Worm (Caenorhabditis elegans) whole organism, young adult: ENCODE data around the gene C35A5.5.

Experiments used
- D2030.7 ChIP-seq: fragments of 200-800 bp; sonication (Bioruptor generic); IDR thresholded peaks from 2 replicates; pipeline ENCODE4 v1.3.6; 2022; ENCODE audit warnings: missing genetic modification reagents, missing genetic modification characterization, missing compliant biosample characterization
- ZK185.1 ChIP-seq: sonication (generic microtip); optimal IDR thresholded peaks from 2 replicates; lab custom pipeline; 2016; ENCODE audit warnings: mild to moderate bottlenecking, missing genetic modification characterization, missing compliant biosample characterization; ENCODE audit not compliant: poor library complexity, severe bottlenecking
- ama-1 ChIP-seq, 3 experiments: fragments of 150-350 bp in 1 of 3; sonication (generic microtip) in 2 of 3; optimal IDR thresholded peaks; 2 replicates each; lab custom pipeline; 2014 to 2018; ENCODE audit warnings: missing biosample characterization in 2 of 3, missing genetic modification characterization in 2 of 3, missing genetic modification reagents in 2 of 3
- attf-3 ChIP-seq: fragments of 200-800 bp; sonication (Bioruptor generic); conservative IDR thresholded peaks from 2 replicates; pipeline ENCODE4 v1.3.6; 2022; ENCODE audit warnings: missing genetic modification reagents, missing genetic modification characterization, missing compliant biosample characterization
- ceh-27 ChIP-seq: fragments of 200-800 bp; sonication (Bioruptor generic); optimal IDR thresholded peaks from 2 replicates; lab custom pipeline; 2018; ENCODE audit warnings: mild to moderate bottlenecking, missing genetic modification characterization, moderate library complexity, missing compliant biosample characterization
- nfya-1 ChIP-seq: sonication (generic microtip); optimal IDR thresholded peaks from 2 replicates; lab custom pipeline; 2017; ENCODE audit warnings: antibody characterized with exemption, missing compliant biosample characterization, missing genetic modification characterization, borderline replicate concordance; ENCODE audit not compliant: insufficient read depth
- nfya-2 ChIP-seq: fragments of 200-800 bp; sonication (Bioruptor generic); IDR thresholded peaks from 2 replicates; pipeline ENCODE4 v1.3.6; 2022; ENCODE audit warnings: missing genetic modification reagents, missing genetic modification characterization, missing compliant biosample characterization
- nhr-80 ChIP-seq: sonication (generic microtip); optimal IDR thresholded peaks from 2 replicates; lab custom pipeline; 2016; ENCODE audit warnings: missing genetic modification characterization, missing compliant biosample characterization
- repo-1 ChIP-seq: sonication (generic microtip); optimal IDR thresholded peaks from 2 replicates; lab custom pipeline; 2017; ENCODE audit warnings: mild to moderate bottlenecking, missing genetic modification characterization, missing compliant biosample characterization
- snpc-1.3 ChIP-seq: sonication (generic microtip); optimal IDR thresholded peaks from 2 replicates; lab custom pipeline; 2017; ENCODE audit warnings: missing genetic modification characterization, mild to moderate bottlenecking, missing compliant biosample characterization, antibody characterized with exemption, moderate library complexity, missing genotype, missing genetic modification reagents; ENCODE audit not compliant: insufficient read depth

- TF ChIP-seq repo-1, result no peak
- TF ChIP-seq ama-1 (optimal IDR thresholded peaks at IDR 0.05; lab: Kevin White, UChicago), result no peak
- TF ChIP-seq ama-1 (GFP tag; optimal IDR thresholded peaks at IDR 0.05; lab: Kevin White, UChicago), result no peak
- TF ChIP-seq nfya-1 (tag; lab: Kevin White, UChicago), result no peak
- TF ChIP-seq ZK185.1 (tag; lab: Kevin White, UChicago), result no peak
- no peak for TF ChIP-seq D2030.7 (GFP tag; lab: Robert Waterston, UW)
- no peak for TF ChIP-seq nfya-2
- no peak for TF ChIP-seq attf-3 (GFP tag; lab: Robert Waterston, UW)
- TF ChIP-seq snpc-1.3, result no peak
- TF ChIP-seq ceh-27 (GFP tag; lab: Kevin White, UChicago), result no peak
- TF ChIP-seq nhr-80 (tag; lab: Kevin White, UChicago), result no peak
These were observed 3.2 kb downstream of the C35A5.5 start, which contains the start of gene C35A5.6 for ce11 chrV:10508855-10509254.
